Worm (Caenorhabditis elegans) whole organism, young adult: ENCODE measurements around the gene srw-79.

ENCODE experiments used
- Y53F4B.3 ChIP-seq: fragments of 200-800 bp; sonication (Bioruptor generic); IDR thresholded peaks from 2 replicates; pipeline ENCODE4 v1.3.6; 2022; ENCODE audit warnings: missing genetic modification reagents, missing genetic modification characterization, missing compliant biosample characterization
- lin-26 ChIP-seq: fragments of 200-800 bp; sonication (Bioruptor generic); IDR thresholded peaks from 2 replicates; pipeline ENCODE4 v1.3.6; 2022; ENCODE audit warnings: missing genetic modification reagents, missing genetic modification characterization, missing compliant biosample characterization
- nfyb-1 ChIP-seq: fragments of 200-800 bp; sonication (Bioruptor generic); IDR thresholded peaks from 2 replicates; pipeline ENCODE4 v1.3.6; 2022; ENCODE audit warnings: missing genetic modification reagents, missing genetic modification characterization, missing compliant biosample characterization

The srw-79 gene

ce11 chrII:2996721-2997120, 50.2 kb downstream of the srw-79 start, which contains the start of gene lido-8 (continued):
- TF ChIP-seq lin-26 (GFP tag; lab: Robert Waterston, UW) = no peak
- no peak for TF ChIP-seq nfyb-1 (GFP tag; lab: Robert Waterston, UW)
- TF ChIP-seq Y53F4B.3 (GFP tag; lab: Robert Waterston, UW) = no peak
